Worm (Caenorhabditis elegans) whole organism, L2 larva: ENCODE data around the gene F13C5.1.

Experiments
- C34F6.9 ChIP-seq: fragments of 150-350 bp; optimal IDR thresholded peaks from 2 replicates; lab custom pipeline; 2014; ENCODE audit warnings: missing biosample characterization, missing genetic modification characterization
- F13H6.1 ChIP-seq: sonication (generic microtip); optimal IDR thresholded peaks from 2 replicates; lab custom pipeline; 2016; ENCODE audit warnings: missing genetic modification characterization, missing compliant biosample characterization
- Y55F3AM.14 ChIP-seq: fragments of 200-800 bp; sonication (Bioruptor generic); optimal IDR thresholded peaks from 2 replicates; lab custom pipeline; 2018; ENCODE audit warnings: mild to moderate bottlenecking, missing genetic modification characterization, missing compliant biosample characterization
- ama-1 ChIP-seq: fragments of 150-350 bp; optimal IDR thresholded peaks from 2 replicates; lab custom pipeline; 2018; ENCODE audit warnings: inconsistent platforms
- crh-2 ChIP-seq: sonication (generic microtip); optimal IDR thresholded peaks from 2 replicates; lab custom pipeline; 2017; ENCODE audit warnings: missing biosample characterization, missing genetic modification characterization
- egl-27 ChIP-seq: sonication (generic microtip); optimal IDR thresholded peaks from 3 replicates; lab custom pipeline; 2017; ENCODE audit warnings: missing biosample characterization, missing genetic modification reagents, missing genetic modification characterization
- fos-1 ChIP-seq: fragments of 150-350 bp; optimal IDR thresholded peaks from 2 replicates; lab custom pipeline; 2014; ENCODE audit warnings: missing biosample characterization, missing genetic modification characterization
- gmeb-1 ChIP-seq: fragments of 150-350 bp; optimal IDR thresholded peaks from 2 replicates; lab custom pipeline; 2014; ENCODE audit warnings: missing biosample characterization, missing genetic modification characterization
- lin-11 ChIP-seq: fragments of 150-350 bp; sonication (generic microtip); optimal IDR thresholded peaks from 2 replicates; lab custom pipeline; 2014; ENCODE audit warnings: missing biosample characterization, missing genetic modification characterization, inconsistent platforms, mixed read lengths
- mab-5 ChIP-seq: fragments of 150-350 bp; optimal IDR thresholded peaks from 2 replicates; lab custom pipeline; 2014; ENCODE audit warnings: missing biosample characterization, missing genetic modification characterization
- mbf-1 ChIP-seq: sonication (generic microtip); optimal IDR thresholded peaks from 2 replicates; lab custom pipeline; 2017; ENCODE audit warnings: missing biosample characterization, missing genetic modification characterization
- nhr-10 ChIP-seq: sonication (generic microtip); optimal IDR thresholded peaks from 2 replicates; lab custom pipeline; 2017; ENCODE audit warnings: missing biosample characterization, missing genetic modification characterization
- nhr-11 ChIP-seq: fragments of 150-350 bp; optimal IDR thresholded peaks from 2 replicates; lab custom pipeline; 2014; ENCODE audit warnings: missing biosample characterization, missing genetic modification characterization
- nhr-23 ChIP-seq: fragments of 150-350 bp; optimal IDR thresholded peaks from 2 replicates; lab custom pipeline; 2014; ENCODE audit warnings: missing biosample characterization, missing genetic modification reagents, missing genetic modification characterization
- nhr-237 ChIP-seq: fragments of 150-350 bp; optimal IDR thresholded peaks from 2 replicates; lab custom pipeline; 2014; ENCODE audit warnings: missing biosample characterization, missing genetic modification characterization
- nhr-25 ChIP-seq: fragments of 150-350 bp; sonication (generic microtip); optimal IDR thresholded peaks from 3 replicates; lab custom pipeline; 2014; ENCODE audit warnings: missing biosample characterization, missing genetic modification characterization
- nhr-6 ChIP-seq: fragments of 150-350 bp; optimal IDR thresholded peaks from 2 replicates; lab custom pipeline; 2014; ENCODE audit warnings: missing biosample characterization, missing genetic modification characterization
- skn-1 ChIP-seq: sonication (generic microtip); optimal IDR thresholded peaks from 2 replicates; lab custom pipeline; 2017; ENCODE audit warnings: missing biosample characterization, missing genetic modification characterization
- sma-3 ChIP-seq: sonication (generic microtip); optimal IDR thresholded peaks from 2 replicates; lab custom pipeline; 2016; ENCODE audit warnings: missing genetic modification reagents, missing genetic modification characterization, missing compliant biosample characterization
- sma-9 ChIP-seq, 2 experiments: fragments of 150-350 bp in 1 of 2; sonication (generic microtip) in 1 of 2; optimal IDR thresholded peaks; 2 replicates each; lab custom pipeline; 2014 to 2016; ENCODE audit warnings: missing genetic modification characterization in 2 of 2, mild to moderate bottlenecking in 1 of 2, missing biosample characterization in 1 of 2, missing compliant biosample characterization in 1 of 2, missing genetic modification reagents in 1 of 2, moderate library complexity in 1 of 2
- snpc-4 ChIP-seq: fragments of 150-350 bp; optimal IDR thresholded peaks from 2 replicates; lab custom pipeline; 2014; ENCODE audit warnings: missing biosample characterization, missing genetic modification characterization
- unc-39 ChIP-seq: fragments of 150-350 bp; optimal IDR thresholded peaks from 2 replicates; lab custom pipeline; 2014; ENCODE audit warnings: missing biosample characterization, missing genetic modification characterization
- unc-62 ChIP-seq: fragments of 150-350 bp; optimal IDR thresholded peaks from 2 replicates; lab custom pipeline; 2014; ENCODE audit warnings: missing biosample characterization, missing genetic modification reagents, missing genetic modification characterization
- zag-1 ChIP-seq: fragments of 150-350 bp; optimal IDR thresholded peaks from 2 replicates; lab custom pipeline; 2014; ENCODE audit warnings: missing biosample characterization, missing genetic modification characterization
- ztf-1 ChIP-seq: fragments of 200-800 bp; sonication (Bioruptor generic); conservative IDR thresholded peaks from 2 replicates; pipeline ENCODE4 v1.3.6; 2022; ENCODE audit warnings: missing genetic modification characterization, missing compliant biosample characterization
- ztf-4 ChIP-seq: fragments of 150-350 bp; optimal IDR thresholded peaks from 2 replicates; lab custom pipeline; 2014; ENCODE audit warnings: missing biosample characterization, missing genetic modification characterization

The F13C5.1 gene

DNA sequence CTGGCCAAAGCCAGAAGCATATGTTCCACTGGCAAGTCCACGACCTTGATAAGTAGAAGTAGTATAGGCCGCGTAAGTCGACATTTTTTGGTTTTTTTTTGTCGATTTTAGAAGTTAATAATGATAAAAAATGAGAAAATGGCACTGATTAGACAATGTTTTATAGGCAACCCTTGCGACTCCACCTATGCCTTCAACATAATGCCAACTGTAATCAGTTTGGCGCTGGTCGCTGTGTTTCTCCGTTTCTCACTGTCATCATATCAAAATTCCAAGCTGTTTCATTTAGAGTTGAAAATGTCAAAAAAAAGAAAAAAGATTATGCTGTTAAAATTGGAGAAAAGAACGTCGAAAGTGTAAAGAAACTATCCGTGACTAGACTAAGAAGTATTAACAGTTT, 43.6 kb downstream of the F13C5.1 start:
- no peak for TF ChIP-seq unc-39 (tag; lab: Kevin White, UChicago)
- TF ChIP-seq nhr-23 = no peak
- TF ChIP-seq ztf-4 (tag; lab: Kevin White, UChicago) = no peak
- TF ChIP-seq unc-62 (GFP tag; lab: Kevin White, UChicago) = no peak
- no peak for TF ChIP-seq nhr-25
- TF ChIP-seq nhr-237 (tag; lab: Kevin White, UChicago) = no peak
- no peak for TF ChIP-seq nhr-11
- TF ChIP-seq gmeb-1 (tag; lab: Kevin White, UChicago) = peak; percentile 36
- TF ChIP-seq snpc-4 (tag; lab: Kevin White, UChicago) = no peak
- peak; percentile 75 for TF ChIP-seq fos-1 (tag; lab: Kevin White, UChicago)
- no peak for TF ChIP-seq lin-11 (tag; lab: Kevin White, UChicago)
- no peak for TF ChIP-seq mab-5 (tag; lab: Kevin White, UChicago)
- no peak for TF ChIP-seq nhr-6 (tag; lab: Kevin White, UChicago)
- peak; percentile 2 for TF ChIP-seq F13H6.1
- TF ChIP-seq Y55F3AM.14 (GFP tag; lab: Kevin White, UChicago) = no peak
- TF ChIP-seq egl-27 = no peak
- TF ChIP-seq ama-1 (lab: Kevin White, UChicago) = no peak
- TF ChIP-seq crh-2 (tag; lab: Kevin White, UChicago) = no peak
- TF ChIP-seq mbf-1 = no peak

ce11 chrX:646493-646892, 44.5 kb downstream of the F13C5.1 start:
- TF ChIP-seq ztf-4 (tag; lab: Kevin White, UChicago) (no peak), nhr-10 (tag; lab: Kevin White, UChicago) (no peak), crh-2 (tag; lab: Kevin White, UChicago) (peak; percentile 20), mbf-1 (no peak), nhr-23 (no peak), sma-9 (GFP tag; optimal IDR thresholded peaks at IDR 0.05; lab: Kevin White, UChicago) (peak; percentile 8), sma-9 (tag; optimal IDR thresholded peaks at IDR 0.05; lab: Kevin White, UChicago) (no peak), fos-1 (tag; lab: Kevin White, UChicago) (peak; percentile 52), zag-1 (tag; lab: Kevin White, UChicago) (no peak), ztf-1 (GFP tag; lab: Robert Waterston, UW) (no peak)

- peak; percentile 40 for TF ChIP-seq sma-9 (GFP tag; optimal IDR thresholded peaks at IDR 0.05; lab: Kevin White, UChicago)
- TF ChIP-seq sma-9 (tag; optimal IDR thresholded peaks at IDR 0.05; lab: Kevin White, UChicago) = no peak
- TF ChIP-seq skn-1 = no peak
- TF ChIP-seq crh-2 (tag; lab: Kevin White, UChicago) = peak; percentile 18
- no peak for TF ChIP-seq C34F6.9 (tag; lab: Kevin White, UChicago)
- no peak for TF ChIP-seq sma-3
- TF ChIP-seq fos-1 (tag; lab: Kevin White, UChicago) = peak; percentile 68
- no peak for TF ChIP-seq F13H6.1
- TF ChIP-seq gmeb-1 (tag; lab: Kevin White, UChicago) = peak; percentile 19
Observed at ce11 chrX:651616-652015, 49.7 kb downstream of the F13C5.1 start.
